Worm (Caenorhabditis elegans) whole organism, early embryonic: ENCODE measurements around the gene B0554.4.

Source experiments
- B0310.2 ChIP-seq: sonication (generic microtip); optimal IDR thresholded peaks from 2 replicates; lab custom pipeline; 2016; ENCODE audit warnings: mild to moderate bottlenecking, missing genetic modification characterization, missing compliant biosample characterization
- F13C5.2 ChIP-seq: sonication (generic microtip); optimal IDR thresholded peaks from 2 replicates; lab custom pipeline; 2017; ENCODE audit warnings: mild to moderate bottlenecking, missing genetic modification characterization, inconsistent platforms, missing compliant biosample characterization
- aly-1 ChIP-seq: sonication (generic microtip); optimal IDR thresholded peaks from 2 replicates; lab custom pipeline; 2016; ENCODE audit warnings: missing genetic modification characterization, missing compliant biosample characterization
- ama-1 ChIP-seq: fragments of 150-350 bp; optimal IDR thresholded peaks from 2 replicates; lab custom pipeline; 2014
- ceh-13 ChIP-seq: fragments of 200-800 bp; sonication (Bioruptor generic); optimal IDR thresholded peaks from 2 replicates; lab custom pipeline; 2018; ENCODE audit warnings: mild to moderate bottlenecking, missing genetic modification characterization, missing compliant biosample characterization
- ceh-36 ChIP-seq: sonication (generic microtip); optimal IDR thresholded peaks from 2 replicates; lab custom pipeline; 2016; ENCODE audit warnings: missing genetic modification characterization, inconsistent platforms, missing compliant biosample characterization
- ets-7 ChIP-seq: sonication (generic microtip); optimal IDR thresholded peaks from 2 replicates; lab custom pipeline; 2016; ENCODE audit warnings: missing genotype, missing genetic modification characterization, missing compliant biosample characterization
- flt-1 ChIP-seq: fragments of 200-800 bp; sonication (Bioruptor generic); IDR thresholded peaks from 2 replicates; pipeline ENCODE4 v1.3.6; 2022; ENCODE audit warnings: missing genetic modification characterization, missing compliant biosample characterization
- hmbx-1 ChIP-seq: sonication (generic microtip); optimal IDR thresholded peaks from 2 replicates; lab custom pipeline; 2016; ENCODE audit warnings: mild to moderate bottlenecking, missing genetic modification characterization, missing compliant biosample characterization
- hmg-4 ChIP-seq: fragments of 200-800 bp; sonication (Bioruptor generic); optimal IDR thresholded peaks from 2 replicates; lab custom pipeline; 2018; ENCODE audit warnings: mild to moderate bottlenecking, missing genetic modification characterization, missing compliant biosample characterization
- hnd-1 ChIP-seq: sonication (generic microtip); optimal IDR thresholded peaks from 2 replicates; lab custom pipeline; 2016; ENCODE audit warnings: missing genetic modification characterization, missing compliant biosample characterization
- pes-1 ChIP-seq: fragments of 200-800 bp; sonication (Bioruptor generic); IDR thresholded peaks from 2 replicates; pipeline ENCODE4 v1.3.6; 2022; ENCODE audit warnings: missing genetic modification reagents, missing genetic modification characterization, missing compliant biosample characterization
- scrt-1 ChIP-seq: fragments of 200-800 bp; sonication (Bioruptor generic); IDR thresholded peaks from 2 replicates; pipeline ENCODE4 v1.3.6; 2022; ENCODE audit warnings: missing genetic modification characterization, missing compliant biosample characterization
- sea-1 ChIP-seq: fragments of 200-800 bp; sonication (Bioruptor generic); conservative IDR thresholded peaks from 2 replicates; pipeline ENCODE4 v1.3.6; 2022; ENCODE audit warnings: missing genetic modification characterization, missing compliant biosample characterization
- tbx-11 ChIP-seq: fragments of 200-800 bp; sonication (Bioruptor generic); IDR thresholded peaks from 2 replicates; pipeline ENCODE4 v1.3.6; 2022; ENCODE audit warnings: missing genetic modification characterization, missing compliant biosample characterization
- tbx-37 ChIP-seq: fragments of 200-800 bp; sonication (Bioruptor generic); conservative IDR thresholded peaks from 2 replicates; pipeline ENCODE4 v1.3.6; 2022; ENCODE audit warnings: missing genetic modification reagents, missing genetic modification characterization, missing compliant biosample characterization
- tra-4 ChIP-seq: sonication (generic microtip); optimal IDR thresholded peaks from 2 replicates; lab custom pipeline; 2017; ENCODE audit warnings: missing genetic modification characterization, missing compliant biosample characterization

The B0554.4 gene

ce11 chrV:417656-418353 lies 11.1 kb upstream of the B0554.4 start, which contains the start of gene irg-8:
TSS of gene irg-8 (minus strand) at chrV:417706.
- TF ChIP-seq ets-7 (tag; lab: Kevin White, UChicago) (no peak), tra-4 (no peak), pes-1 (GFP tag; lab: Robert Waterston, UW) (no peak)

ce11 chrV:418432-418831 lies 10.5 kb upstream of the B0554.4 start, which contains the start of gene Y39D8A.1:
TSS of gene Y39D8A.1 (plus strand) at chrV:418732.
- TF ChIP-seq ceh-13 (no peak), sea-1 (GFP tag; lab: Robert Waterston, UW) (no peak), pes-1 (GFP tag; lab: Robert Waterston, UW) (no peak), ama-1 (lab: Kevin White, UChicago) (no peak), ceh-36 (no peak), hmg-4 (no peak), ets-7 (tag; lab: Kevin White, UChicago) (no peak), hmbx-1 (tag; lab: Kevin White, UChicago) (no peak), tbx-11 (GFP tag; lab: Robert Waterston, UW) (no peak), scrt-1 (GFP tag; lab: Robert Waterston, UW) (no peak), F13C5.2 (tag; lab: Kevin White, UChicago) (no peak), hnd-1 (tag; lab: Kevin White, UChicago) (no peak), B0310.2 (tag; lab: Kevin White, UChicago) (no peak), aly-1 (tag; lab: Kevin White, UChicago) (no peak), tra-4 (no peak), tbx-37 (GFP tag; lab: Robert Waterston, UW) (no peak)

ce11 chrV:422133-422532 lies 6.8 kb upstream of the B0554.4 start, which contains the start of gene dod-20:
TSS of gene dod-20 (plus strand) at chrV:422433.
- TF ChIP-seq B0310.2 (tag; lab: Kevin White, UChicago): no peak
- no peak for TF ChIP-seq flt-1 (GFP tag; lab: Robert Waterston, UW)
- TF ChIP-seq ama-1 (lab: Kevin White, UChicago): no peak
- no peak for TF ChIP-seq hmg-4
- no peak for TF ChIP-seq pes-1 (GFP tag; lab: Robert Waterston, UW)
- TF ChIP-seq ceh-36: no peak

ce11 chrV:424140-424539 lies 4.8 kb upstream of the B0554.4 start, which contains the start of gene B0554.5:
TSS of gene B0554.5 (plus strand) at chrV:424440.
- no peak for TF ChIP-seq tbx-37 (GFP tag; lab: Robert Waterston, UW)
- TF ChIP-seq scrt-1 (GFP tag; lab: Robert Waterston, UW): no peak
- no peak for TF ChIP-seq ets-7 (tag; lab: Kevin White, UChicago)
- no peak for TF ChIP-seq ceh-13
- TF ChIP-seq sea-1 (GFP tag; lab: Robert Waterston, UW): no peak
- TF ChIP-seq B0310.2 (tag; lab: Kevin White, UChicago): no peak
- TF ChIP-seq aly-1 (tag; lab: Kevin White, UChicago): no peak
- no peak for TF ChIP-seq hmbx-1 (tag; lab: Kevin White, UChicago)
- TF ChIP-seq flt-1 (GFP tag; lab: Robert Waterston, UW): no peak
- TF ChIP-seq F13C5.2 (tag; lab: Kevin White, UChicago): no peak
- no peak for TF ChIP-seq pes-1 (GFP tag; lab: Robert Waterston, UW)
- TF ChIP-seq hnd-1 (tag; lab: Kevin White, UChicago): no peak
- TF ChIP-seq hmg-4: no peak
- no peak for TF ChIP-seq tra-4
- no peak for TF ChIP-seq ama-1 (lab: Kevin White, UChicago)
- no peak for TF ChIP-seq tbx-11 (GFP tag; lab: Robert Waterston, UW)
- TF ChIP-seq ceh-36: no peak

- TF ChIP-seq ceh-36: no peak
- TF ChIP-seq hnd-1 (tag; lab: Kevin White, UChicago): no peak
- no peak for TF ChIP-seq pes-1 (GFP tag; lab: Robert Waterston, UW)
- no peak for TF ChIP-seq aly-1 (tag; lab: Kevin White, UChicago)
- TF ChIP-seq hmg-4: no peak
- no peak for TF ChIP-seq ama-1 (lab: Kevin White, UChicago)
- no peak for TF ChIP-seq scrt-1 (GFP tag; lab: Robert Waterston, UW)
- no peak for TF ChIP-seq B0310.2 (tag; lab: Kevin White, UChicago)
- TF ChIP-seq hmbx-1 (tag; lab: Kevin White, UChicago): no peak
- TF ChIP-seq tbx-37 (GFP tag; lab: Robert Waterston, UW): no peak
- no peak for TF ChIP-seq ets-7 (tag; lab: Kevin White, UChicago)
- TF ChIP-seq sea-1 (GFP tag; lab: Robert Waterston, UW): no peak
- no peak for TF ChIP-seq F13C5.2 (tag; lab: Kevin White, UChicago)
Measured at ce11 chrV:432991-433390, 4.0 kb downstream of the B0554.4 start.

- TF ChIP-seq tbx-37 (GFP tag; lab: Robert Waterston, UW) (no peak), tra-4 (no peak), flt-1 (GFP tag; lab: Robert Waterston, UW) (no peak), scrt-1 (GFP tag; lab: Robert Waterston, UW) (no peak), hmbx-1 (tag; lab: Kevin White, UChicago) (no peak), pes-1 (GFP tag; lab: Robert Waterston, UW) (no peak), ceh-13 (no peak)
Measured at ce11 chrV:433898-434297, 5.0 kb downstream of the B0554.4 start, which contains the start of gene B0554.2. TSS of gene B0554.2 (plus strand) at chrV:434198.

- no peak for TF ChIP-seq hmg-4
- TF ChIP-seq scrt-1 (GFP tag; lab: Robert Waterston, UW): no peak
- no peak for TF ChIP-seq hmbx-1 (tag; lab: Kevin White, UChicago)
Measured at ce11 chrV:438094-438493, 9.2 kb downstream of the B0554.4 start, which contains the start of gene B0554.1. TSS of gene B0554.1 (plus strand) at chrV:438394.
